Fruit fly (Drosophila melanogaster): ENCODE data around the gene Muc26B.

- TF ChIP-seq CG1621 (tag; optimal IDR thresholded peaks at IDR 0.05) (no peak), CG6276 (GFP tag; optimal IDR thresholded peaks at IDR 0.05) (no peak), Sox102F (GFP tag; optimal IDR thresholded peaks at IDR 0.05) (no peak), pdm3 (GFP tag; optimal IDR thresholded peaks at IDR 0.05) (no peak)
Measured at dm6 chr2L:6139082-6139481, 12.7 kb upstream of the Muc26B start, which contains the start of gene CG13991.

Measured in whole organism, prepupa.